Worm (Caenorhabditis elegans) whole organism, L1 larva: Measurements from ENCODE around the gene pifk-1.

Source experiments
- aha-1 ChIP-seq: fragments of 150-350 bp; optimal IDR thresholded peaks from 2 replicates; lab custom pipeline; 2014; ENCODE audit warnings: missing biosample characterization, missing genetic modification characterization
- alr-1 ChIP-seq: fragments of 200-800 bp; sonication (Bioruptor generic); optimal IDR thresholded peaks from 2 replicates; lab custom pipeline; 2018; ENCODE audit warnings: borderline replicate concordance, mild to moderate bottlenecking, missing genetic modification characterization, missing compliant biosample characterization
- ama-1 ChIP-seq: fragments of 150-350 bp; optimal IDR thresholded peaks from 2 replicates; lab custom pipeline; 2014
- blmp-1 ChIP-seq: fragments of 150-350 bp; optimal IDR thresholded peaks from 2 replicates; lab custom pipeline; 2014; ENCODE audit warnings: missing biosample characterization, missing genetic modification characterization
- ceh-8 ChIP-seq: fragments of 200-800 bp; sonication (Bioruptor generic); optimal IDR thresholded peaks from 2 replicates; lab custom pipeline; 2018; ENCODE audit warnings: mild to moderate bottlenecking, missing genetic modification characterization, moderate library complexity, missing compliant biosample characterization
- ceh-82 ChIP-seq, 3 experiments: fragments of 150-350 bp in 1 of 3; sonication (generic microtip) in 2 of 3; optimal IDR thresholded peaks; 2 replicates each; lab custom pipeline; 2014 to 2017; ENCODE audit warnings: missing biosample characterization in 3 of 3, missing genetic modification characterization in 3 of 3
- ces-1 ChIP-seq: fragments of 150-350 bp; optimal IDR thresholded peaks from 2 replicates; lab custom pipeline; 2014; ENCODE audit warnings: missing biosample characterization, missing genetic modification reagents, missing genetic modification characterization
- dpl-1 ChIP-seq, 3 experiments: fragments of 150-350 bp in 2 of 3; sonication (generic microtip) in 1 of 3; optimal IDR thresholded peaks; 2 replicates each; lab custom pipeline; 2014 to 2017; ENCODE audit warnings: missing biosample characterization in 3 of 3, missing genetic modification characterization in 3 of 3, missing genetic modification reagents in 3 of 3
- efl-1 ChIP-seq, 4 experiments: fragments of 150-350 bp; optimal IDR thresholded peaks in 3 of 4; peaks in 1 of 4; 1 replicate in 1 of 4; 2 replicates in 3 of 4; lab custom pipeline; 2014; ENCODE audit warnings: missing biosample characterization in 2 of 4, missing genetic modification characterization in 2 of 4, missing genetic modification reagents in 2 of 4
- efl-3 ChIP-seq: fragments of 200-800 bp; sonication (Bioruptor generic); optimal IDR thresholded peaks from 2 replicates; lab custom pipeline; 2018; ENCODE audit warnings: mild to moderate bottlenecking, missing genetic modification characterization, missing compliant biosample characterization
- egl-13 ChIP-seq: sonication (generic microtip); optimal IDR thresholded peaks from 2 replicates; lab custom pipeline; 2016; ENCODE audit warnings: missing genotype, missing genetic modification reagents, missing genetic modification characterization, missing compliant biosample characterization
- elt-2 ChIP-seq: sonication (generic microtip); optimal IDR thresholded peaks from 2 replicates; lab custom pipeline; 2016; ENCODE audit warnings: missing genetic modification characterization, mild to moderate bottlenecking, inconsistent platforms, missing compliant biosample characterization, missing genetic modification reagents
- ets-5 ChIP-seq: fragments of 200-800 bp; sonication (Bioruptor generic); IDR thresholded peaks from 2 replicates; pipeline ENCODE4 v1.3.6; 2022; ENCODE audit warnings: missing genetic modification characterization, missing compliant biosample characterization
- fkh-4 ChIP-seq: sonication (generic microtip); optimal IDR thresholded peaks from 2 replicates; lab custom pipeline; 2016; ENCODE audit warnings: missing compliant biosample characterization, missing genetic modification characterization, borderline replicate concordance
- fos-1 ChIP-seq: fragments of 150-350 bp; optimal IDR thresholded peaks from 2 replicates; lab custom pipeline; 2014; ENCODE audit warnings: missing biosample characterization, missing genetic modification characterization
- grh-1 ChIP-seq: fragments of 200-800 bp; sonication (Bioruptor generic); IDR thresholded peaks from 2 replicates; pipeline ENCODE4 v1.3.6; 2022; ENCODE audit warnings: missing genetic modification reagents, missing genetic modification characterization, missing compliant biosample characterization
- irx-1 ChIP-seq: sonication (generic microtip); optimal IDR thresholded peaks from 2 replicates; lab custom pipeline; 2016; ENCODE audit warnings: missing genetic modification characterization, missing compliant biosample characterization
- lin-14 ChIP-seq: fragments of 200-800 bp; sonication (Bioruptor generic); optimal IDR thresholded peaks from 2 replicates; lab custom pipeline; 2018; ENCODE audit warnings: mild to moderate bottlenecking, missing genetic modification characterization, moderate library complexity, missing compliant biosample characterization
- lin-15B ChIP-seq: fragments of 150-350 bp; sonication (generic microtip); optimal IDR thresholded peaks from 3 replicates; lab custom pipeline; 2014; ENCODE audit warnings: missing biosample characterization, missing genetic modification characterization
- lin-35 ChIP-seq, 2 experiments: fragments of 150-350 bp; optimal IDR thresholded peaks; 2 replicates each; lab custom pipeline; 2014; ENCODE audit warnings: missing biosample characterization in 2 of 2, missing genetic modification characterization in 2 of 2, missing genetic modification reagents in 2 of 2
- lsy-2 ChIP-seq, 2 experiments: fragments of 150-350 bp; optimal IDR thresholded peaks; 2 replicates each; lab custom pipeline; 2014; ENCODE audit warnings: missing biosample characterization in 2 of 2, missing genetic modification characterization in 2 of 2
- mab-9 ChIP-seq: fragments of 200-800 bp; sonication (Bioruptor generic); IDR thresholded peaks from 2 replicates; pipeline ENCODE4 v1.3.6; 2022; ENCODE audit warnings: missing genetic modification reagents, missing genetic modification characterization, missing compliant biosample characterization
- mep-1 ChIP-seq: fragments of 150-350 bp; optimal IDR thresholded peaks from 2 replicates; lab custom pipeline; 2014; ENCODE audit warnings: missing biosample characterization, missing genetic modification characterization
- nhr-20 ChIP-seq: sonication (generic microtip); optimal IDR thresholded peaks from 2 replicates; lab custom pipeline; 2016; ENCODE audit warnings: mild to moderate bottlenecking, missing genetic modification characterization, missing compliant biosample characterization
- nhr-237 ChIP-seq: fragments of 150-350 bp; optimal IDR thresholded peaks from 2 replicates; lab custom pipeline; 2014; ENCODE audit warnings: missing biosample characterization, missing genetic modification characterization
- nhr-28 ChIP-seq: fragments of 150-350 bp; optimal IDR thresholded peaks from 2 replicates; lab custom pipeline; 2014; ENCODE audit warnings: missing biosample characterization, missing genetic modification characterization
- nhr-47 ChIP-seq: sonication (generic microtip); optimal IDR thresholded peaks from 2 replicates; lab custom pipeline; 2016; ENCODE audit warnings: mild to moderate bottlenecking, missing genetic modification characterization, moderate library complexity, missing compliant biosample characterization
- nhr-71 ChIP-seq: sonication (generic microtip); optimal IDR thresholded peaks from 2 replicates; lab custom pipeline; 2016; ENCODE audit warnings: mild to moderate bottlenecking, missing genetic modification characterization, moderate library complexity, missing compliant biosample characterization
- nhr-76 ChIP-seq: sonication (generic microtip); optimal IDR thresholded peaks from 2 replicates; lab custom pipeline; 2017; ENCODE audit warnings: missing biosample characterization, missing genetic modification characterization
- nhr-84 ChIP-seq: sonication (generic microtip); optimal IDR thresholded peaks from 2 replicates; lab custom pipeline; 2017; ENCODE audit warnings: missing biosample characterization, missing genetic modification characterization
- nhr-85 ChIP-seq: sonication (generic microtip); peaks from one replicate; lab custom pipeline; 2016; ENCODE audit warnings: missing genetic modification characterization, inconsistent platforms, missing compliant biosample characterization
- pag-3 ChIP-seq: sonication (generic microtip); optimal IDR thresholded peaks from 2 replicates; lab custom pipeline; 2017; ENCODE audit warnings: missing genetic modification characterization, mild to moderate bottlenecking, missing compliant biosample characterization, antibody characterized with exemption, borderline replicate concordance; ENCODE audit not compliant: insufficient read depth
- pax-3 ChIP-seq: fragments of 200-800 bp; sonication (Bioruptor generic); optimal IDR thresholded peaks from 2 replicates; lab custom pipeline; 2018; ENCODE audit warnings: mild to moderate bottlenecking, missing genetic modification characterization, moderate library complexity, missing compliant biosample characterization
- pqm-1 ChIP-seq: sonication (generic microtip); optimal IDR thresholded peaks from 3 replicates; lab custom pipeline; 2017; ENCODE audit warnings: missing biosample characterization, missing genetic modification characterization
- rnt-1 ChIP-seq: sonication (generic microtip); optimal IDR thresholded peaks from 2 replicates; lab custom pipeline; 2016; ENCODE audit warnings: mild to moderate bottlenecking, missing genetic modification characterization, moderate library complexity, missing compliant biosample characterization
- skn-1 ChIP-seq: fragments of 150-350 bp; optimal IDR thresholded peaks from 2 replicates; lab custom pipeline; 2014; ENCODE audit warnings: missing biosample characterization, missing genetic modification characterization
- snpc-4 ChIP-seq: fragments of 150-350 bp; optimal IDR thresholded peaks from 2 replicates; lab custom pipeline; 2014; ENCODE audit warnings: missing biosample characterization, missing genetic modification characterization
- snu-23 ChIP-seq: sonication (generic microtip); optimal IDR thresholded peaks from 2 replicates; lab custom pipeline; 2016; ENCODE audit warnings: missing genetic modification characterization, missing compliant biosample characterization
- sox-4 ChIP-seq: sonication (generic microtip); optimal IDR thresholded peaks from 2 replicates; lab custom pipeline; 2016; ENCODE audit warnings: missing genetic modification characterization, missing compliant biosample characterization
- sup-37 ChIP-seq: fragments of 200-800 bp; sonication (Bioruptor generic); optimal IDR thresholded peaks from 2 replicates; lab custom pipeline; 2018; ENCODE audit warnings: mild to moderate bottlenecking, missing genetic modification characterization, missing compliant biosample characterization
- tlp-1 ChIP-seq: fragments of 150-350 bp; optimal IDR thresholded peaks from 2 replicates; lab custom pipeline; 2014; ENCODE audit warnings: missing biosample characterization, missing genetic modification characterization
- unc-86 ChIP-seq: sonication (generic microtip); optimal IDR thresholded peaks from 2 replicates; lab custom pipeline; 2016; ENCODE audit warnings: missing genetic modification characterization, missing compliant biosample characterization
- zip-4 ChIP-seq: fragments of 200-800 bp; sonication (Bioruptor generic); optimal IDR thresholded peaks from 2 replicates; lab custom pipeline; 2018; ENCODE audit warnings: mild to moderate bottlenecking, missing genetic modification characterization, moderate library complexity, missing compliant biosample characterization

The pifk-1 gene

ce11 chrX:915510-915909, 8.8 kb downstream of the pifk-1 start, which contains the start of gene sel-12:
Gene sel-12 (plus strand): TSS chrX:915867.
- TF ChIP-seq pax-3 (tag; lab: Kevin White, UChicago) = no peak
- no peak for TF ChIP-seq fos-1 (tag; lab: Kevin White, UChicago)
- peak in 1 of 3 experiments; percentile 50 for TF ChIP-seq ceh-82 (tag; optimal IDR thresholded peaks at IDR 0.05; lab: Kevin White, UChicago)
- no peak for TF ChIP-seq ceh-8 (GFP tag; lab: Kevin White, UChicago)
- no peak for TF ChIP-seq ama-1
- TF ChIP-seq pag-3 (tag; lab: Kevin White, UChicago) = no peak
- no peak for TF ChIP-seq efl-3 (GFP tag; lab: Kevin White, UChicago)
- TF ChIP-seq rnt-1 = peak; percentile 31
- no peak for TF ChIP-seq alr-1 (tag; lab: Kevin White, UChicago)
- peak; percentile 18 for TF ChIP-seq mep-1
- TF ChIP-seq lsy-2 (tag; optimal IDR thresholded peaks at IDR 0.05; lab: Kevin White, UChicago) = peak in 1 of 2 experiments; percentile 26
- TF ChIP-seq mab-9 (GFP tag; lab: Robert Waterston, UW) = no peak
- peak; percentile 45 for TF ChIP-seq skn-1
- TF ChIP-seq irx-1 (tag; lab: Kevin White, UChicago) = no peak
- no peak for TF ChIP-seq nhr-84 (tag; lab: Kevin White, UChicago)
- TF ChIP-seq zip-4 = no peak
- no peak for TF ChIP-seq efl-1 (optimal IDR thresholded peaks at IDR 0.05; lab: Kevin White, UChicago)
- TF ChIP-seq efl-1 (GFP tag; optimal IDR thresholded peaks at IDR 0.05 in 1 of 2; lab: Kevin White, UChicago) = no peak
- TF ChIP-seq nhr-237 (tag; lab: Kevin White, UChicago) = no peak
- peak in 1 of 2 experiments; percentile 7 for TF ChIP-seq lin-35 (GFP tag; optimal IDR thresholded peaks at IDR 0.05; lab: Kevin White, UChicago)
- peak; percentile 7 for TF ChIP-seq nhr-71 (tag; lab: Kevin White, UChicago)
- no peak for TF ChIP-seq nhr-76 (tag; lab: Kevin White, UChicago)
- TF ChIP-seq nhr-47 (tag; lab: Kevin White, UChicago) = peak; percentile 10
- no peak for TF ChIP-seq sup-37
- TF ChIP-seq sox-4 (tag; lab: Kevin White, UChicago) = no peak
- no peak for TF ChIP-seq ets-5 (GFP tag; lab: Robert Waterston, UW)
- no peak for TF ChIP-seq fkh-4 (tag; lab: Kevin White, UChicago)
- TF ChIP-seq snu-23 (GFP tag; lab: Kevin White, UChicago) = peak; percentile 29
- no peak for TF ChIP-seq snpc-4 (tag; lab: Kevin White, UChicago)
- no peak for TF ChIP-seq tlp-1 (tag; lab: Kevin White, UChicago)
- no peak for TF ChIP-seq dpl-1 (GFP tag; optimal IDR thresholded peaks at IDR 0.05; lab: Kevin White, UChicago)
- peak; percentile 62 for TF ChIP-seq lin-14 (GFP tag; lab: Kevin White, UChicago)
- peak; percentile 9 for TF ChIP-seq blmp-1 (tag; lab: Kevin White, UChicago)
- TF ChIP-seq elt-2 (tag; lab: Kevin White, UChicago) = no peak
- TF ChIP-seq nhr-20 = peak; percentile 1
- no peak for TF ChIP-seq lin-15B (tag; lab: Kevin White, UChicago)
- no peak for TF ChIP-seq nhr-85
- no peak for TF ChIP-seq nhr-28
- TF ChIP-seq, all 84 proteins: peak for 12

ce11 chrX:912990-913389, 11.3 kb downstream of the pifk-1 start, which contains the start of gene F35H12.6:
Gene F35H12.6 (plus strand): TSS chrX:913290.
- TF ChIP-seq nhr-237 (tag; lab: Kevin White, UChicago) = no peak
- no peak for TF ChIP-seq ama-1
- no peak for TF ChIP-seq lin-14 (GFP tag; lab: Kevin White, UChicago)
- TF ChIP-seq snpc-4 (tag; lab: Kevin White, UChicago) = no peak
- no peak for TF ChIP-seq nhr-20
- no peak for TF ChIP-seq grh-1 (GFP tag; lab: Robert Waterston, UW)
- no peak for TF ChIP-seq elt-2 (tag; lab: Kevin White, UChicago)
- TF ChIP-seq unc-86 = no peak
- no peak for TF ChIP-seq pqm-1 (tag; lab: Kevin White, UChicago)
- no peak for TF ChIP-seq ces-1 (GFP tag; lab: Kevin White, UChicago)
- no peak for TF ChIP-seq aha-1 (tag; lab: Kevin White, UChicago)
- TF ChIP-seq mep-1 = no peak
- no peak for TF ChIP-seq egl-13 (tag; lab: Kevin White, UChicago)
- no peak for TF ChIP-seq nhr-28
- no peak for TF ChIP-seq fkh-4 (tag; lab: Kevin White, UChicago)
